Worm (Caenorhabditis elegans): ENCODE results near the gene F22E12.1.

The F22E12.1 gene

ce11 chrV:10484640-10485039, 27.5 kb upstream of the F22E12.1 start, which contains the start of gene Y32F6B.1:
TSS of gene Y32F6B.1 (minus strand) at chrV:10484740.
- no peak for TF ChIP-seq cnd-1 (tag; optimal IDR thresholded peaks at IDR 0.05)
- no peak for TF ChIP-seq lin-13 (tag; optimal IDR thresholded peaks at IDR 0.05)
- no peak for TF ChIP-seq hlh-1 (tag; optimal IDR thresholded peaks at IDR 0.05)
- TF ChIP-seq ceh-83 (GFP tag; optimal IDR thresholded peaks at IDR 0.05) = no peak
- no peak for TF ChIP-seq sptf-1 (tag; optimal IDR thresholded peaks at IDR 0.05)
- no peak for TF ChIP-seq ceh-43 (GFP tag; optimal IDR thresholded peaks at IDR 0.05)
- no peak for TF ChIP-seq pha-4 (tag; optimal IDR thresholded peaks at IDR 0.05)
- TF ChIP-seq ceh-39 (tag; optimal IDR thresholded peaks at IDR 0.05) = no peak
- no peak for TF ChIP-seq nhr-2 (tag; optimal IDR thresholded peaks at IDR 0.05)
- no peak for TF ChIP-seq bed-3 (GFP tag; optimal IDR thresholded peaks at IDR 0.05)
- no peak for TF ChIP-seq unc-120 (tag; optimal IDR thresholded peaks at IDR 0.05; ENCODE audit: poor library complexity, severe bottlenecking)
- no peak for TF ChIP-seq ces-1 (GFP tag; optimal IDR thresholded peaks at IDR 0.05)
- no peak for TF ChIP-seq mab-5 (tag; optimal IDR thresholded peaks at IDR 0.05)
- no peak for TF ChIP-seq sem-2 (GFP tag; optimal IDR thresholded peaks at IDR 0.05)
- TF ChIP-seq mls-2 (tag; optimal IDR thresholded peaks at IDR 0.05) = no peak
- no peak for TF ChIP-seq ztf-11 (tag; optimal IDR thresholded peaks at IDR 0.05)

DNA sequence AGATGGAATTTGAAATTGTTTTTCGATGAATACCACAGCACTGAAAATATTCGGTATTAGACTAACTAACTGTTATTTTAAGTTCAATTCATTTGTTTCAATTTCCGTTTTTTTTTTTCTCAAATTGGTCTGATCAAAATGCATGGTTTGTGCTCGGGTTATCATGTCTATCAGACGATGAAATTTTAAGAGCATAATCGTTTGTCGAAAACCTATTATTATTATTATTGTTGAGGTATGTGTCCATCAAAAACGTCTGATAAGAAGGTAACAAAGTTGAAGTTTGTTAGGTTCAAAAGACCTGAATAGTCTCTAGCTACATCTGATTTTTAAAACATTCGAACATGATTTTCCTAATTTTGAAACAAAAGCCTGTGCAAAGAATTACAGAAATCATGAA, 26.8 kb upstream of the F22E12.1 start:
- TF ChIP-seq lsy-2 (tag; optimal IDR thresholded peaks at IDR 0.05) (no peak), ces-1 (GFP tag; optimal IDR thresholded peaks at IDR 0.05) (no peak), drap-1 (GFP tag; optimal IDR thresholded peaks at IDR 0.05) (no peak), unc-62 (GFP tag; optimal IDR thresholded peaks at IDR 0.05) (no peak), sem-2 (GFP tag; optimal IDR thresholded peaks at IDR 0.05) (no peak), ham-2 (GFP tag; optimal IDR thresholded peaks at IDR 0.05) (no peak), lin-13 (tag; optimal IDR thresholded peaks at IDR 0.05) (no peak)

DNA sequence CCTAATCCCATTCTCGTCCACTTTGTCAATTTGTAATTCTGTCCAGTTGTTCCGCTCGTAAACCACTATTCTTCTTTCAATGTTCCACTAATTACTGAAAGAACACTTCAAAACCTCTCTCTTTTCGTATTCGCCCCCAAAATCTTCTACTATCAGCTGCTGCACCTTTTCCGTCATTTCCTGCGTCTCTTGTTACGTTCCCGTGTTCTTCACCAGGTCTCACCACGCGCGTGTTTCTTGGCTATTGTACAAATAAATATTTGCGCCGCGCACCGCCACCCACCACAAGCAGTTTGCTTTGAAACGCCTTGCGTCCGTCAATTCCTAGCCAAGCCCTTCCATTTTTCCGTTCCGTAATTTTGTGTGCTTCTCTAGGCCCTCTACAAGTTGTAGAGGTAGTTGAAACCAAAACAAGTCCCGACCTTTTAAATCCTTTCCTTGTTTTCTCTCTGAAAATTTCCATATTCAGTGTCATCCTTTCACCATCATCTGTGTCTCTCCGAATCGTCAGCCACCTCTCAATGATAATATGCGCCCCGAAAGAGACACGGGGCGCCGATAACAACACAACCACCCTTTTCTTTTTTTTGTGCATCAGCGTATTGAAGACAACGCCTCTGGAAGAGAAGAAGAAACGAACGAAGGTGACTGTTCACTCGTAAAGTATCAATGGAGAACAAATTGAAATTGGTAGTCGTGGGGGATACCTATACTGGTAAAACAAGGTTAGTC, 21.1 kb upstream of the F22E12.1 start, which contains the start of the genes crp-1 and Y32F6B.9:
TSS of gene crp-1 (plus strand) at position 468 of the 732 bp plus-strand sequence.
TSS of gene Y32F6B.9 (plus strand) at position 603 of the 732 bp plus-strand sequence.
- TF ChIP-seq sem-2 (GFP tag; optimal IDR thresholded peaks at IDR 0.05) (no peak), mls-2 (tag; optimal IDR thresholded peaks at IDR 0.05) (no peak), pha-4 (tag; optimal IDR thresholded peaks at IDR 0.05) (peak; percentile 25), ham-2 (GFP tag; optimal IDR thresholded peaks at IDR 0.05) (peak; percentile 41)

- no peak for TF ChIP-seq unc-62 (GFP tag; optimal IDR thresholded peaks at IDR 0.05)
- no peak for TF ChIP-seq hlh-1 (tag; optimal IDR thresholded peaks at IDR 0.05)
- TF ChIP-seq ceh-39 (tag; optimal IDR thresholded peaks at IDR 0.05) = no peak
- no peak for TF ChIP-seq sptf-1 (tag; optimal IDR thresholded peaks at IDR 0.05)
- TF ChIP-seq drap-1 (GFP tag; optimal IDR thresholded peaks at IDR 0.05) = no peak
- TF ChIP-seq tbx-8 (GFP tag; optimal IDR thresholded peaks at IDR 0.05) = no peak
- no peak for TF ChIP-seq sem-2 (GFP tag; optimal IDR thresholded peaks at IDR 0.05)
- TF ChIP-seq nhr-28 (tag; optimal IDR thresholded peaks at IDR 0.05) = no peak
- TF ChIP-seq ztf-11 (tag; optimal IDR thresholded peaks at IDR 0.05) = no peak
- no peak for TF ChIP-seq nhr-12 (tag; optimal IDR thresholded peaks at IDR 0.05)
- no peak for TF ChIP-seq ceh-43 (GFP tag; optimal IDR thresholded peaks at IDR 0.05)
- TF ChIP-seq zip-8 (tag; optimal IDR thresholded peaks at IDR 0.05) = no peak
- TF ChIP-seq elt-3 (tag; optimal IDR thresholded peaks at IDR 0.05) = no peak
- TF ChIP-seq ceh-83 (GFP tag; optimal IDR thresholded peaks at IDR 0.05) = no peak
- no peak for TF ChIP-seq ham-2 (GFP tag; optimal IDR thresholded peaks at IDR 0.05)
- TF ChIP-seq flh-1 (GFP tag; optimal IDR thresholded peaks at IDR 0.05) = no peak
- TF ChIP-seq nhr-2 (tag; optimal IDR thresholded peaks at IDR 0.05) = no peak
- no peak for TF ChIP-seq blmp-1 (tag; optimal IDR thresholded peaks at IDR 0.05)
- no peak for TF ChIP-seq M03D4.4 (tag; optimal IDR thresholded peaks at IDR 0.05)
These were observed 19.8 kb upstream of the F22E12.1 start for ce11 chrV:10476864-10477443.

- TF ChIP-seq nhr-28 (tag; optimal IDR thresholded peaks at IDR 0.05) = no peak
These were observed 18.3 kb upstream of the F22E12.1 start for ce11 chrV:10475421-10475820.

- TF ChIP-seq mab-5 (tag; optimal IDR thresholded peaks at IDR 0.05) (no peak), ztf-11 (tag; optimal IDR thresholded peaks at IDR 0.05) (no peak), ceh-43 (GFP tag; optimal IDR thresholded peaks at IDR 0.05) (no peak), mep-1 (tag; optimal IDR thresholded peaks at IDR 0.05) (no peak), snpc-4 (tag; optimal IDR thresholded peaks at IDR 0.05) (no peak), ceh-83 (GFP tag; optimal IDR thresholded peaks at IDR 0.05) (no peak), zip-8 (tag; optimal IDR thresholded peaks at IDR 0.05) (no peak), ceh-39 (tag; optimal IDR thresholded peaks at IDR 0.05) (no peak), sem-2 (GFP tag; optimal IDR thresholded peaks at IDR 0.05) (no peak), sptf-1 (tag; optimal IDR thresholded peaks at IDR 0.05) (no peak), ham-2 (GFP tag; optimal IDR thresholded peaks at IDR 0.05) (no peak), tbx-8 (GFP tag; optimal IDR thresholded peaks at IDR 0.05) (no peak), cnd-1 (tag; optimal IDR thresholded peaks at IDR 0.05) (no peak), pha-4 (tag; optimal IDR thresholded peaks at IDR 0.05) (no peak), unc-120 (tag; optimal IDR thresholded peaks at IDR 0.05; ENCODE audit: poor library complexity, severe bottlenecking) (no peak), unc-62 (GFP tag; optimal IDR thresholded peaks at IDR 0.05) (no peak)
These were observed 16.9 kb upstream of the F22E12.1 start for ce11 chrV:10474040-10474439.
